Fruit fly (Drosophila melanogaster): ENCODE data around the gene Arp8.

The Arp8 gene

dm6 chrX:17879211-17879897, 18.8 kb upstream of the Arp8 start (continued):
- TF ChIP-seq Hr38 (GFP tag; optimal IDR thresholded peaks at IDR 0.05) (no peak), CG16779 (tag; optimal IDR thresholded peaks at IDR 0.05) (no peak), fd59A (GFP tag; optimal IDR thresholded peaks at IDR 0.05) (peak; percentile 7), Eip93F (GFP tag; optimal IDR thresholded peaks at IDR 0.05) (peak; percentile 77), lz (GFP tag; optimal IDR thresholded peaks at IDR 0.05) (peak; percentile 52), CG34406 (GFP tag; optimal IDR thresholded peaks at IDR 0.05) (peak; percentile 72), acj6 (GFP tag; optimal IDR thresholded peaks at IDR 0.05) (peak; percentile 58), achi (GFP tag; optimal IDR thresholded peaks at IDR 0.05) (peak; percentile 38), Lpt (GFP tag; optimal IDR thresholded peaks at IDR 0.05) (peak; percentile 22), CG6792 (GFP tag; optimal IDR thresholded peaks at IDR 0.05) (peak; percentile 66), CG7368 (GFP tag; optimal IDR thresholded peaks at IDR 0.05) (peak; percentile 20), CG10631 (GFP tag; optimal IDR thresholded peaks at IDR 0.05) (peak; percentile 63), Ets21C (GFP tag; optimal IDR thresholded peaks at IDR 0.05) (peak; percentile 28), pdm3 (GFP tag; optimal IDR thresholded peaks at IDR 0.05) (peak; percentile 52), Sox14 (GFP tag; optimal IDR thresholded peaks at IDR 0.05) (peak; percentile 5), CG6163 (GFP tag; IDR thresholded peaks at IDR 0.05) (peak; percentile 58), CG11902 (GFP tag; optimal IDR thresholded peaks at IDR 0.05) (peak; percentile 14), esn (GFP tag; optimal IDR thresholded peaks at IDR 0.05) (peak; percentile 72), CG10669 (GFP tag; optimal IDR thresholded peaks at IDR 0.05) (peak; percentile 59), Ets96B (tag; optimal IDR thresholded peaks at IDR 0.05) (peak; percentile 41), dsx (GFP tag; optimal IDR thresholded peaks at IDR 0.05; ENCODE audit: poor library complexity, severe bottlenecking) (peak; percentile 27), CG8319 (GFP tag; optimal IDR thresholded peaks at IDR 0.05) (no peak), Eip78C (GFP tag) (peak; percentile 91), CG6808 (GFP tag; optimal IDR thresholded peaks at IDR 0.05) (peak; percentile 65)

- TF ChIP-seq CG4318 (GFP tag; optimal IDR thresholded peaks at IDR 0.05) (no peak), CG16779 (tag; optimal IDR thresholded peaks at IDR 0.05) (peak; percentile 25), fd59A (GFP tag; optimal IDR thresholded peaks at IDR 0.05) (no peak), topi (GFP tag; optimal IDR thresholded peaks at IDR 0.05) (no peak), CG11902 (GFP tag; optimal IDR thresholded peaks at IDR 0.05) (no peak), ss (GFP tag; optimal IDR thresholded peaks at IDR 0.05) (peak; percentile 68), CG6163 (GFP tag; IDR thresholded peaks at IDR 0.05) (peak; percentile 82), fkh (GFP tag; optimal IDR thresholded peaks at IDR 0.05) (no peak), Sox15 (GFP tag; optimal IDR thresholded peaks at IDR 0.05) (no peak), Eip75B (GFP tag; optimal IDR thresholded peaks at IDR 0.05) (no peak), acj6 (GFP tag; optimal IDR thresholded peaks at IDR 0.05) (no peak), Blimp-1 (GFP tag; optimal IDR thresholded peaks at IDR 0.05) (no peak), CG8319 (GFP tag; optimal IDR thresholded peaks at IDR 0.05) (no peak), Sox14 (GFP tag; optimal IDR thresholded peaks at IDR 0.05) (no peak), Ets21C (GFP tag; optimal IDR thresholded peaks at IDR 0.05) (no peak), fd85E (GFP tag; optimal IDR thresholded peaks at IDR 0.05) (peak; percentile 46), Eip78C (GFP tag) (peak; percentile 61), CG11294 (GFP tag; IDR thresholded peaks at IDR 0.05) (no peak), eg (GFP tag; IDR thresholded peaks at IDR 0.05) (peak; percentile 77; the same call in 2 of the 3 replicates), CG6276 (GFP tag; optimal IDR thresholded peaks at IDR 0.05) (peak; percentile 11), CG6808 (GFP tag; optimal IDR thresholded peaks at IDR 0.05) (peak; percentile 23), Sox102F (GFP tag; optimal IDR thresholded peaks at IDR 0.05) (no peak), vri (GFP tag; optimal IDR thresholded peaks at IDR 0.05) (peak; percentile 17), Smox (GFP tag; optimal IDR thresholded peaks at IDR 0.05) (no peak), CG9139 (GFP tag; optimal IDR thresholded peaks at IDR 0.05) (peak; percentile 69), CG34406 (GFP tag; optimal IDR thresholded peaks at IDR 0.05) (peak; percentile 16), Ets96B (tag; optimal IDR thresholded peaks at IDR 0.05) (no peak), CG32006 (GFP tag; optimal IDR thresholded peaks at IDR 0.05) (no peak), svp (GFP tag) (peak; percentile 94), CG15336 (GFP tag; IDR thresholded peaks at IDR 0.05) (peak; percentile 55; the same call in 1 of the 2 replicates), CG8119 (GFP tag; IDR thresholded peaks at IDR 0.05) (peak; percentile 45; the same call in 2 of the 3 replicates), CG6854 (GFP tag; optimal IDR thresholded peaks at IDR 0.05) (peak; percentile 42), net (GFP tag; optimal IDR thresholded peaks at IDR 0.05) (no peak), Eip93F (GFP tag; optimal IDR thresholded peaks at IDR 0.05) (peak; percentile 29), CG6792 (GFP tag; optimal IDR thresholded peaks at IDR 0.05) (no peak), Met (GFP tag; optimal IDR thresholded peaks at IDR 0.05) (peak; percentile 35), CG1621 (tag; optimal IDR thresholded peaks at IDR 0.05) (peak; percentile 10)
Observed at dm6 chrX:17878632-17879033, 18.0 kb upstream of the Arp8 start.

Measured in whole organism, prepupa.